Fruit fly (Drosophila melanogaster): ENCODE measurements around the gene CG1910.

Gene CG1910

DNA sequence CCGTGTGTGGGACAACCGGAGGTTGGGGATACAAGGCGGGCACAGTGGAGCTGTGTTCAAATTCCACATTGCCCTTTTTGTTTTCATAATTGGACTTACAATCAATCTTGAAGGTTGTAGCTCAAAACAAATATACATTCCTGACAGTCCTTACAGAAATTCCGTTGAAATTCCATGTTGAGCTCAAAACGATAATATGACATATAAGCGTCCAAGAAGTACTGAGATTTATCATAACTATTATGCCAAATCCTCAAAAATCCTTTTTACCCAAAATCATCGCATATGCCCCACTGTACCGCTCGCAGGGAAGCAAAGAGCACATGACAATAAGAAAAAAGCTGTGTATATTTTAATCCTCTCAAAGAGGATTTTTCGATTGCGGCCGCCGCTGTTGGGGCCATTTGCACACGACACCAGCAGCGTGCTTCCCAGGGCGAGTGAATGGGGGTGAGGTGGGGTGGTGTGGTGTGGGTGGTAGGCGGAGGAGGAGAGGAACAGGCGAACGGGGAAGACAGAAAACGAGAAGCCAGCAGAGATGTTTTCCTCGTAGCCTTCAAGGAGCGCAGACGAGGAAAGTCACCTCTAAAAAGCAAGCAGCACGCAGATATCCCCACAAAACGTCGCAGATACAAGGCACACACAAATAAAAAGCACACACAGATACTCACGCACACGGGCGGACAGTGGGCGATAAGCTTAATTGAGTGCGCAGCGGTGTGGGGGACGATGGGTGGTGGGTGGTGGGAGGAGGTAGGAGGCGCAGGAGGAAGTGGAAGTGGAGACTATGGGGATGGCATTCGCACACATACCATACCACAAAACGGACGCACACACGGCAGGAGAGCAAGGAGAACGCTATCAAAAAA lies 29.9 kb upstream of the CG1910 start (continued):
- peak; percentile 29 for TF ChIP-seq CG16779 (tag; optimal IDR thresholded peaks at IDR 0.05)
- TF ChIP-seq OdsH (GFP tag; optimal IDR thresholded peaks at IDR 0.05): peak; percentile 88
- peak; percentile 65 for TF ChIP-seq CG9139 (GFP tag; optimal IDR thresholded peaks at IDR 0.05)
- no peak for TF ChIP-seq Eip93F (GFP tag; optimal IDR thresholded peaks at IDR 0.05)
- TF ChIP-seq Sox14 (GFP tag; optimal IDR thresholded peaks at IDR 0.05): peak; percentile 90
- peak; percentile 77 for TF ChIP-seq CG10631 (GFP tag; optimal IDR thresholded peaks at IDR 0.05)
- peak; percentile 67 for TF ChIP-seq CG11902 (GFP tag; optimal IDR thresholded peaks at IDR 0.05)
- TF ChIP-seq CG8119 (GFP tag; IDR thresholded peaks at IDR 0.05): peak; percentile 83
- TF ChIP-seq Hr39 (GFP tag; optimal IDR thresholded peaks at IDR 0.05): peak; percentile 87
- TF ChIP-seq CG4318 (GFP tag; optimal IDR thresholded peaks at IDR 0.05): peak; percentile 63
- peak; percentile 89 for TF ChIP-seq Met (GFP tag; optimal IDR thresholded peaks at IDR 0.05)

DNA sequence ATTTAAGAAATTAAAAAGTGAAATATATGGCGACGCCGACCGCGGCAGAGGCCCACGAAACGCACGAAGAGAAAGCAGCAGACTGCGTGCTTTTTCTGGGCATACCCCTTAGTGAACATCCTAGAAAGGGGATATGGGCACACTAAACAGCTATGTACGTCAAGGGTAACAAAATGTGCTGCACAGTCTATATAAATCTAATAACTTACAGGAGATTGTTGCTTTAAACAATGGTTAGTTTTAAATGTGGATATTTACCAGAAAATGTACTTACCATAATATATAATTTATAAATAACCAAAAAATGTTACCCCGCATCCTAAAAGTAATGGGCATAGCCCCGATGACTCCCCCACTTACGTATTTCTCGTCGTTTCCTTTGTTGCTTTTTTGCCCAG lies 29.3 kb upstream of the CG1910 start:
- TF ChIP-seq CG9139 (GFP tag; optimal IDR thresholded peaks at IDR 0.05) (no peak), CG11762 (GFP tag; optimal IDR thresholded peaks at IDR 0.05; ENCODE audit: insufficient read depth) (peak; percentile 2), vri (GFP tag; optimal IDR thresholded peaks at IDR 0.05) (peak; percentile 3), Hr39 (GFP tag; optimal IDR thresholded peaks at IDR 0.05) (peak; percentile 40), Sox14 (GFP tag; optimal IDR thresholded peaks at IDR 0.05) (peak; percentile 26), CG31627 (GFP tag; optimal IDR thresholded peaks at IDR 0.05) (peak; percentile 28), CG6854 (GFP tag; optimal IDR thresholded peaks at IDR 0.05) (no peak), Met (GFP tag; optimal IDR thresholded peaks at IDR 0.05) (peak; percentile 45), Sox102F (GFP tag; optimal IDR thresholded peaks at IDR 0.05) (peak; percentile 54), CG32006 (GFP tag; optimal IDR thresholded peaks at IDR 0.05) (peak; percentile 45), Eip93F (GFP tag; optimal IDR thresholded peaks at IDR 0.05) (peak; percentile 6), fd59A (GFP tag; optimal IDR thresholded peaks at IDR 0.05) (no peak), fd85E (GFP tag; optimal IDR thresholded peaks at IDR 0.05) (no peak), salr (GFP tag; optimal IDR thresholded peaks at IDR 0.05) (no peak), CG4318 (GFP tag; optimal IDR thresholded peaks at IDR 0.05) (peak; percentile 22), CG6163 (GFP tag; IDR thresholded peaks at IDR 0.05) (no peak), dac (GFP tag; optimal IDR thresholded peaks at IDR 0.05) (no peak), CG8319 (GFP tag; optimal IDR thresholded peaks at IDR 0.05) (peak; percentile 44), Smox (GFP tag; optimal IDR thresholded peaks at IDR 0.05) (peak; percentile 36), CG7368 (GFP tag; optimal IDR thresholded peaks at IDR 0.05) (no peak), eg (GFP tag; IDR thresholded peaks at IDR 0.05) (no peak), CG1621 (tag; optimal IDR thresholded peaks at IDR 0.05) (no peak), CG8632 (GFP tag; optimal IDR thresholded peaks at IDR 0.05) (peak; percentile 27), Hr4 (GFP tag; optimal IDR thresholded peaks at IDR 0.05) (peak; percentile 35), CG6808 (GFP tag; optimal IDR thresholded peaks at IDR 0.05) (peak; percentile 27), CG11902 (GFP tag; optimal IDR thresholded peaks at IDR 0.05) (peak; percentile 10), CG34406 (GFP tag; optimal IDR thresholded peaks at IDR 0.05) (peak; percentile 47), acj6 (GFP tag; optimal IDR thresholded peaks at IDR 0.05) (peak; percentile 59), pdm3 (GFP tag; optimal IDR thresholded peaks at IDR 0.05) (peak; percentile 47), Eip75B (GFP tag; optimal IDR thresholded peaks at IDR 0.05) (peak; percentile 55), Ets21C (GFP tag; optimal IDR thresholded peaks at IDR 0.05) (no peak), topi (GFP tag; optimal IDR thresholded peaks at IDR 0.05) (peak; percentile 46), ss (GFP tag; optimal IDR thresholded peaks at IDR 0.05) (no peak), CG11294 (GFP tag; IDR thresholded peaks at IDR 0.05) (no peak), Blimp-1 (GFP tag; optimal IDR thresholded peaks at IDR 0.05) (peak; percentile 40), Gug (GFP tag; IDR thresholded peaks at IDR 0.05) (no peak), CG3919 (GFP tag; optimal IDR thresholded peaks at IDR 0.05) (peak; percentile 31), CG3032 (tag; optimal IDR thresholded peaks at IDR 0.05) (peak; percentile 39), esn (GFP tag; optimal IDR thresholded peaks at IDR 0.05) (peak; percentile 49), CG6276 (GFP tag; optimal IDR thresholded peaks at IDR 0.05) (no peak), lz (GFP tag; optimal IDR thresholded peaks at IDR 0.05) (peak; percentile 13), CG8119 (GFP tag; IDR thresholded peaks at IDR 0.05) (no peak), Hr38 (GFP tag; optimal IDR thresholded peaks at IDR 0.05) (no peak), dsx (GFP tag; optimal IDR thresholded peaks at IDR 0.05; ENCODE audit: poor library complexity, severe bottlenecking) (no peak)

Measured in whole organism, prepupa.